Worm (Caenorhabditis elegans) whole organism, late embryonic: ENCODE data around the gene ubc-1.

Source experiments
- K02D7.2 ChIP-seq: sonication (generic microtip); optimal IDR thresholded peaks from 2 replicates; lab custom pipeline; 2017; ENCODE audit warnings: mild to moderate bottlenecking, missing genetic modification characterization, missing compliant biosample characterization
- ama-1 ChIP-seq: fragments of 150-350 bp; optimal IDR thresholded peaks from 2 replicates; lab custom pipeline; 2014
- ceh-9 ChIP-seq: sonication (generic microtip); optimal IDR thresholded peaks from 2 replicates; lab custom pipeline; 2016; ENCODE audit warnings: mild to moderate bottlenecking, missing genetic modification characterization, inconsistent platforms, missing compliant biosample characterization
- elt-2 ChIP-seq: sonication (generic microtip); optimal IDR thresholded peaks from 2 replicates; lab custom pipeline; 2016; ENCODE audit warnings: missing genetic modification reagents, missing genetic modification characterization, missing compliant biosample characterization
- lin-11 ChIP-seq: fragments of 200-800 bp; sonication (Bioruptor generic); optimal IDR thresholded peaks from 2 replicates; lab custom pipeline; 2018; ENCODE audit warnings: mild to moderate bottlenecking, missing genetic modification characterization, missing compliant biosample characterization
- sox-2 ChIP-seq: fragments of 200-800 bp; sonication (Bioruptor generic); IDR thresholded peaks from 2 replicates; pipeline ENCODE4 v1.3.6; 2022; ENCODE audit warnings: missing genetic modification reagents, missing genetic modification characterization, missing compliant biosample characterization
- sox-4 ChIP-seq: sonication (generic microtip); optimal IDR thresholded peaks from 2 replicates; lab custom pipeline; 2017; ENCODE audit warnings: mild to moderate bottlenecking, missing genetic modification characterization, inconsistent platforms, missing compliant biosample characterization
- tbx-2 ChIP-seq: sonication (generic microtip); optimal IDR thresholded peaks from 2 replicates; lab custom pipeline; 2016; ENCODE audit warnings: missing genetic modification characterization, missing compliant biosample characterization
- tbx-7 ChIP-seq: sonication (generic microtip); optimal IDR thresholded peaks from 2 replicates; lab custom pipeline; 2016; ENCODE audit warnings: missing genotype, missing genetic modification characterization, missing compliant biosample characterization
- unc-86 ChIP-seq: sonication (generic microtip); optimal IDR thresholded peaks from 2 replicates; lab custom pipeline; 2016; ENCODE audit warnings: missing genetic modification characterization, missing compliant biosample characterization

ce11 chrIV:4141311-4141710 lies 38.5 kb downstream of the ubc-1 start, which contains the start of gene F49F1.11:
- TF ChIP-seq ceh-9 (tag; lab: Kevin White, UChicago): no peak
- TF ChIP-seq K02D7.2 (tag; lab: Kevin White, UChicago): no peak
- TF ChIP-seq tbx-2 (tag; lab: Kevin White, UChicago): no peak
- no peak for TF ChIP-seq sox-2 (GFP tag; lab: Robert Waterston, UW)
- TF ChIP-seq elt-2: no peak
- TF ChIP-seq ama-1 (lab: Kevin White, UChicago): no peak
- no peak for TF ChIP-seq lin-11 (tag; lab: Kevin White, UChicago)
- no peak for TF ChIP-seq tbx-7 (tag; lab: Kevin White, UChicago)
- no peak for TF ChIP-seq unc-86 (tag; lab: Kevin White, UChicago)
- TF ChIP-seq sox-4 (tag; lab: Kevin White, UChicago): no peak
